Fruit fly (Drosophila melanogaster) whole organism, embryonic: ENCODE results near the gene CG15446.

ENCODE experiments used
- Atf3 ChIP-seq: fragments of 200-800 bp; sonication (Bioruptor generic); optimal IDR thresholded peaks from 3 replicates; lab custom pipeline; 2016; ENCODE audit warnings: missing biosample characterization, missing genetic modification characterization
- Atf6 ChIP-seq: fragments of 200-800 bp; sonication (Bioruptor generic); IDR thresholded peaks from 2 replicates; pipeline ENCODE4 v1.3.6; 2022; ENCODE audit warnings: missing biosample characterization, missing genetic modification characterization
- CG10565 ChIP-seq: fragments of 200-800 bp; sonication (Bioruptor generic); optimal IDR thresholded peaks from 3 replicates; lab custom pipeline; 2016; ENCODE audit warnings: missing biosample characterization, mild to moderate bottlenecking, missing genetic modification characterization
- CG11504 ChIP-seq: fragments of 200-800 bp; sonication (Bioruptor generic); optimal IDR thresholded peaks from 3 replicates; lab custom pipeline; 2019; ENCODE audit warnings: missing biosample characterization, mild to moderate bottlenecking, missing genetic modification characterization, moderate library complexity
- CG13287 ChIP-seq: fragments of 200-800 bp; sonication (Bioruptor generic); IDR thresholded peaks from 2 replicates; pipeline ENCODE4 v1.3.6; 2022; ENCODE audit warnings: missing biosample characterization, missing genetic modification characterization; ENCODE audit not compliant: partially characterized antibody
- CG14050 ChIP-seq: fragments of 200-800 bp; sonication (Bioruptor generic); IDR thresholded peaks from 3 replicates; pipeline ENCODE4 v1.3.6; 2022; ENCODE audit warnings: missing biosample characterization, missing genetic modification characterization
- CG15011 ChIP-seq: fragments of 200-800 bp; sonication (Bioruptor generic); optimal IDR thresholded peaks from 3 replicates; lab custom pipeline; 2018; ENCODE audit warnings: missing biosample characterization, mild to moderate bottlenecking, missing genetic modification characterization
- CG15514 ChIP-seq: fragments of 200-800 bp; sonication (Bioruptor generic); optimal IDR thresholded peaks from 3 replicates; lab custom pipeline; 2017; ENCODE audit warnings: missing biosample characterization, missing genetic modification characterization, mild to moderate bottlenecking, moderate library complexity, missing genetic modification reagents
- CG42726 ChIP-seq: fragments of 200-800 bp; sonication (Bioruptor generic); IDR thresholded peaks from 2 replicates; pipeline ENCODE4 v1.3.6; 2022; ENCODE audit warnings: missing biosample characterization, missing genetic modification characterization; ENCODE audit not compliant: partially characterized antibody
- CG43689 ChIP-seq: fragments of 200-800 bp; sonication (Bioruptor generic); IDR thresholded peaks from 2 replicates; pipeline ENCODE4 v1.3.6; 2022; ENCODE audit warnings: missing biosample characterization, missing genetic modification characterization
- CG6813 ChIP-seq: fragments of 200-800 bp; sonication (Bioruptor generic); optimal IDR thresholded peaks from 2 replicates; lab custom pipeline; 2017; ENCODE audit warnings: missing biosample characterization, missing genetic modification characterization, mild to moderate bottlenecking, moderate library complexity, missing genetic modification reagents
- CG7786 ChIP-seq: fragments of 200-800 bp; sonication (Bioruptor generic); optimal IDR thresholded peaks from 2 replicates; lab custom pipeline; 2016; ENCODE audit warnings: missing biosample characterization, missing genetic modification characterization
- CG9932 ChIP-seq: fragments of 200-800 bp; sonication (Bioruptor generic); IDR thresholded peaks from 2 replicates; pipeline ENCODE4 v1.3.6; 2022; ENCODE audit warnings: missing biosample characterization, missing genetic modification characterization
- Camta ChIP-seq: fragments of 200-800 bp; sonication (Bioruptor generic); optimal IDR thresholded peaks from 2 replicates; lab custom pipeline; 2016; ENCODE audit warnings: missing biosample characterization, missing genetic modification characterization
- Doc3 ChIP-seq: fragments of 200-800 bp; sonication (Bioruptor generic); IDR thresholded peaks from 3 replicates; pipeline ENCODE4 v1.3.6; 2022; ENCODE audit warnings: missing biosample characterization, missing genetic modification characterization; ENCODE audit not compliant: partially characterized antibody
- Elba2 ChIP-seq: fragments of 200-800 bp; sonication (Bioruptor generic); optimal IDR thresholded peaks from 3 replicates; lab custom pipeline; 2016; ENCODE audit warnings: missing biosample characterization, missing genetic modification characterization
- HLH3B ChIP-seq: fragments of 200-800 bp; sonication (Bioruptor generic); IDR thresholded peaks from 2 replicates; pipeline ENCODE4 v1.3.6; 2022; ENCODE audit warnings: missing biosample characterization, missing genetic modification characterization
- HLH4C ChIP-seq: fragments of 200-800 bp; sonication (Bioruptor generic); IDR thresholded peaks from 3 replicates; pipeline ENCODE4 v1.3.6; 2022; ENCODE audit warnings: missing biosample characterization, missing genetic modification characterization; ENCODE audit not compliant: partially characterized antibody
- Hmx ChIP-seq: fragments of 200-800 bp; sonication (Bioruptor generic); optimal IDR thresholded peaks from 2 replicates; lab custom pipeline; 2016; ENCODE audit warnings: missing biosample characterization, missing genetic modification characterization
- Hsf ChIP-seq: fragments of 200-800 bp; sonication (Bioruptor generic); optimal IDR thresholded peaks from 3 replicates; lab custom pipeline; 2016; ENCODE audit warnings: missing biosample characterization, missing genetic modification characterization
- Kr ChIP-seq: fragments of 200-800 bp; sonication (Bioruptor generic); optimal IDR thresholded peaks from 2 replicates; lab custom pipeline; 2017; ENCODE audit warnings: missing biosample characterization, mild to moderate bottlenecking, missing genetic modification characterization
- MESR4 ChIP-seq: fragments of 200-800 bp; sonication (Bioruptor generic); optimal IDR thresholded peaks from 2 replicates; lab custom pipeline; 2018; ENCODE audit warnings: missing biosample characterization, mild to moderate bottlenecking, missing genetic modification characterization, moderate library complexity
- Max ChIP-seq: fragments of 200-800 bp; sonication (Bioruptor generic); optimal IDR thresholded peaks from 2 replicates; lab custom pipeline; 2016; ENCODE audit warnings: missing biosample characterization, mild to moderate bottlenecking, missing genetic modification characterization
- Poxn ChIP-seq: fragments of 200-800 bp; sonication (Bioruptor generic); IDR thresholded peaks from 2 replicates; pipeline ENCODE4 v1.3.6; 2022; ENCODE audit warnings: missing biosample characterization, missing genetic modification characterization
- Ravus ChIP-seq: fragments of 200-800 bp; sonication (Bioruptor generic); IDR thresholded peaks from 2 replicates; pipeline ENCODE4 v1.3.6; 2022; ENCODE audit warnings: missing biosample characterization, missing genetic modification characterization
- Sry-β ChIP-seq: fragments of 200-800 bp; sonication (Bioruptor generic); optimal IDR thresholded peaks from 2 replicates; lab custom pipeline; 2018; ENCODE audit warnings: missing biosample characterization, mild to moderate bottlenecking, missing genetic modification characterization, moderate library complexity
- YL-1 ChIP-seq: fragments of 200-800 bp; sonication (Bioruptor generic); optimal IDR thresholded peaks from 3 replicates; lab custom pipeline; 2017; ENCODE audit warnings: missing biosample characterization, mild to moderate bottlenecking, missing genetic modification characterization
- ase ChIP-seq: fragments of 200-800 bp; sonication (Bioruptor generic); IDR thresholded peaks from 3 replicates; pipeline ENCODE4 v1.3.6; 2022; ENCODE audit warnings: missing biosample characterization, missing genetic modification characterization
- cg ChIP-seq: fragments of 200-800 bp; sonication (Bioruptor generic); optimal IDR thresholded peaks from 3 replicates; lab custom pipeline; 2019; ENCODE audit warnings: missing biosample characterization, mild to moderate bottlenecking, missing genetic modification characterization, moderate library complexity
- chm ChIP-seq: fragments of 200-800 bp; sonication (Bioruptor generic); IDR thresholded peaks from 2 replicates; pipeline ENCODE4 v1.3.6; 2022; ENCODE audit warnings: missing biosample characterization, missing genetic modification characterization
- crol ChIP-seq: fragments of 200-800 bp; sonication (Bioruptor generic); IDR thresholded peaks from 2 replicates; pipeline ENCODE4 v1.3.6; 2022; ENCODE audit warnings: missing biosample characterization, missing genetic modification characterization
- fu2 ChIP-seq: fragments of 200-800 bp; sonication (Bioruptor generic); optimal IDR thresholded peaks from 2 replicates; lab custom pipeline; 2016; ENCODE audit warnings: missing biosample characterization, missing genetic modification characterization
- grau ChIP-seq: fragments of 200-800 bp; optimal IDR thresholded peaks from 3 replicates; lab custom pipeline; 2019; ENCODE audit warnings: missing biosample characterization, mild to moderate bottlenecking, missing genetic modification characterization, moderate library complexity
- grn ChIP-seq: fragments of 200-800 bp; sonication (Bioruptor generic); optimal IDR thresholded peaks from 3 replicates; lab custom pipeline; 2017; ENCODE audit warnings: missing biosample characterization, missing genetic modification characterization
- hbn ChIP-seq: fragments of 200-800 bp; sonication (Bioruptor generic); IDR thresholded peaks from 2 replicates; pipeline ENCODE4 v1.3.6; 2022; ENCODE audit warnings: missing biosample characterization, missing genetic modification characterization; ENCODE audit not compliant: partially characterized antibody
- jumu ChIP-seq: fragments of 200-800 bp; sonication (Bioruptor generic); optimal IDR thresholded peaks from 3 replicates; lab custom pipeline; 2016; ENCODE audit warnings: missing biosample characterization, missing genetic modification characterization
- ken ChIP-seq: fragments of 200-800 bp; sonication (Bioruptor generic); IDR thresholded peaks from 3 replicates; pipeline ENCODE4 v1.3.6; 2022; ENCODE audit warnings: missing biosample characterization, missing genetic modification characterization
- lab ChIP-seq: fragments of 200-800 bp; sonication (Bioruptor generic); optimal IDR thresholded peaks from 3 replicates; lab custom pipeline; 2017; ENCODE audit warnings: missing biosample characterization, missing genetic modification characterization, mild to moderate bottlenecking, moderate library complexity, missing genetic modification reagents
- lov ChIP-seq, 2 experiments: fragments of 200-800 bp in 1 of 2; fragments of >200 bp in 1 of 2; sonication (Bioruptor generic) in 1 of 2; IDR thresholded peaks in 1 of 2; optimal IDR thresholded peaks in 1 of 2; 2 replicates in 1 of 2; 3 replicates in 1 of 2; pipeline versions ENCODE4 v1.3.6 to Lab custom; 2017 to 2022; ENCODE audit warnings: missing biosample characterization in 1 of 2, missing genetic modification characterization in 1 of 2
- odd ChIP-seq: fragments of 200-800 bp; sonication (Bioruptor generic); optimal IDR thresholded peaks from 2 replicates; lab custom pipeline; 2017; ENCODE audit warnings: missing biosample characterization, mild to moderate bottlenecking, missing genetic modification characterization
- otp ChIP-seq: fragments of 200-800 bp; sonication (Bioruptor generic); IDR thresholded peaks from 3 replicates; pipeline ENCODE4, ENCODE4 v1.3.6; 2022; ENCODE audit warnings: missing biosample characterization, missing genetic modification characterization
- prd ChIP-seq, 3 experiments: fragments of >200 bp in 2 of 3; fragments of 200-800 bp in 1 of 3; sonication (Bioruptor generic) in 1 of 3; optimal IDR thresholded peaks in 2 of 3; IDR thresholded peaks in 1 of 3; 2 replicates in 2 of 3; 3 replicates in 1 of 3; pipeline versions ENCODE4 v1.3.6 to Lab custom; 2017 to 2022; ENCODE audit warnings: missing biosample characterization in 1 of 3, missing genetic modification characterization in 1 of 3
- ro ChIP-seq: fragments of 200-800 bp; sonication (Bioruptor generic); IDR thresholded peaks from 2 replicates; pipeline ENCODE4 v1.3.6; 2022; ENCODE audit warnings: missing biosample characterization, missing genetic modification characterization
- row ChIP-seq: fragments of 200-800 bp; sonication (Bioruptor generic); IDR thresholded peaks from 3 replicates; pipeline ENCODE4 v1.3.6; 2022; ENCODE audit warnings: missing biosample characterization, missing genetic modification characterization
- scrt ChIP-seq: fragments of 200-800 bp; sonication (Bioruptor generic); optimal IDR thresholded peaks from 2 replicates; lab custom pipeline; 2018; ENCODE audit warnings: missing biosample characterization, mild to moderate bottlenecking, missing genetic modification characterization, moderate library complexity
- sd ChIP-seq: fragments of 200-800 bp; sonication (Bioruptor generic); optimal IDR thresholded peaks from 3 replicates; lab custom pipeline; 2018; ENCODE audit warnings: missing biosample characterization, mild to moderate bottlenecking, missing genetic modification characterization, moderate library complexity

CG15446 gene

dm6 chrX:21053849-21054581 lies 48.0 kb downstream of the CG15446 start, which contains the start of the genes Stt3A and bves (continued):
- TF ChIP-seq CG42726 (GFP tag; lab: Robert Waterston, UW) (peak; percentile 53; the same call in 1 of the 2 replicates), hbn (GFP tag; lab: Robert Waterston, UW) (peak; percentile 55), HLH3B (GFP tag; lab: Robert Waterston, UW) (peak; percentile 98), row (GFP tag; lab: Robert Waterston, UW) (peak; percentile 99), CG15514 (GFP tag; lab: Kevin White, UChicago) (peak; percentile 94), jumu (peak; percentile 98), Atf6 (peak; percentile 97), crol (GFP tag; lab: Robert Waterston, UW) (peak; percentile 64), cg (no peak), Camta (GFP tag; lab: Kevin White, UChicago) (peak; percentile 98), CG13287 (GFP tag; lab: Robert Waterston, UW) (peak; percentile 79), ken (GFP tag; lab: Robert Waterston, UW) (peak; percentile 98), CG10565 (GFP tag; lab: Kevin White, UChicago) (peak; percentile 95), MESR4 (peak; percentile 80), CG7786 (GFP tag; lab: Kevin White, UChicago) (peak; percentile 98), fu2 (GFP tag; lab: Kevin White, UChicago) (peak; percentile 98), prd (optimal IDR thresholded peaks at IDR 0.05; lab: Kevin White, UChicago) (no peak), prd (GFP tag; IDR thresholded peaks at IDR 0.05; lab: Robert Waterston, UW) (peak; percentile 98), Ravus (peak; percentile 89), Elba2 (peak; percentile 75), Poxn (GFP tag; lab: Robert Waterston, UW) (peak; percentile 86), chm (peak; percentile 99), CG11504 (tag; lab: Kevin White, UChicago) (peak; percentile 97), Hmx (GFP tag; lab: Kevin White, UChicago) (peak; percentile 94)

- TF ChIP-seq Hmx (GFP tag; lab: Kevin White, UChicago) (no peak), crol (GFP tag; lab: Robert Waterston, UW) (no peak), CG6813 (peak; percentile 84), grau (tag; lab: Kevin White, UChicago) (peak; percentile 66), Hsf (GFP tag; lab: Kevin White, UChicago) (peak; percentile 76), CG43689 (GFP tag; lab: Robert Waterston, UW) (peak; percentile 30; the same call in 1 of the 2 replicates), lov (optimal IDR thresholded peaks at IDR 0.05; lab: Kevin White, UChicago) (no peak), lov (GFP tag; IDR thresholded peaks at IDR 0.05; lab: Robert Waterston, UW) (peak; percentile 85), Max (GFP tag; lab: Kevin White, UChicago) (peak; percentile 72), Atf3 (GFP tag; lab: Kevin White, UChicago) (peak; percentile 62), Kr (GFP tag; lab: Kevin White, UChicago) (peak; percentile 26), lab (peak; percentile 89), scrt (GFP tag; lab: Kevin White, UChicago) (peak; percentile 81), YL-1 (peak; percentile 89), CG15011 (GFP tag; lab: Kevin White, UChicago) (peak; percentile 68), CG14050 (GFP tag; lab: Robert Waterston, UW) (peak; percentile 40; the same call in 1 of the 3 replicates), ro (GFP tag; lab: Robert Waterston, UW) (no peak), sd (tag; lab: Kevin White, UChicago) (peak; percentile 43), ase (GFP tag; lab: Robert Waterston, UW) (0 out of 3 replicates have a peak, but pooled peaks have one; percentile 51), odd (GFP tag; lab: Kevin White, UChicago) (peak; percentile 83), Sry-β (GFP tag; lab: Kevin White, UChicago) (peak; percentile 57), HLH4C (GFP tag; lab: Robert Waterston, UW) (peak; percentile 83), grn (peak; percentile 17), Doc3 (GFP tag; lab: Robert Waterston, UW) (peak; percentile 62), CG9932 (GFP tag; lab: Robert Waterston, UW) (peak; percentile 77), otp (GFP tag; lab: Robert Waterston, UW) (peak; percentile 88)
These were observed 48.8 kb downstream of the CG15446 start for dm6 chrX:21053099-21053715.
